Fruit fly (Drosophila melanogaster) whole organism, embryonic: ENCODE results near the gene CG5608.

Experiments used
- Atf6 ChIP-seq: fragments of 200-800 bp; sonication (Bioruptor generic); IDR thresholded peaks from 2 replicates; pipeline ENCODE4 v1.3.6; 2022; ENCODE audit warnings: missing biosample characterization, missing genetic modification characterization
- Awh ChIP-seq: fragments of 200-800 bp; sonication (Bioruptor generic); IDR thresholded peaks from 2 replicates; pipeline ENCODE4, ENCODE4 v1.3.6; 2022; ENCODE audit warnings: missing biosample characterization, missing genetic modification characterization
- Bteb2 ChIP-seq: fragments of 200-800 bp; sonication (Bioruptor generic); optimal IDR thresholded peaks from 2 replicates; lab custom pipeline; 2016; ENCODE audit warnings: missing biosample characterization, missing genetic modification characterization
- C15 ChIP-seq: fragments of 200-800 bp; sonication (Bioruptor generic); IDR thresholded peaks from 3 replicates; pipeline ENCODE4 v1.3.6; 2022; ENCODE audit warnings: missing biosample characterization, missing genetic modification characterization
- CG10462 ChIP-seq: fragments of 200-800 bp; sonication (Bioruptor generic); optimal IDR thresholded peaks from 2 replicates; lab custom pipeline; 2016; ENCODE audit warnings: missing biosample characterization, missing genetic modification characterization
- CG11085 ChIP-seq: fragments of 200-800 bp; sonication (Bioruptor generic); IDR thresholded peaks from 2 replicates; pipeline ENCODE4 v1.3.6; 2022; ENCODE audit warnings: missing biosample characterization, missing genetic modification characterization
- CG11504 ChIP-seq: fragments of 200-800 bp; sonication (Bioruptor generic); optimal IDR thresholded peaks from 3 replicates; lab custom pipeline; 2019; ENCODE audit warnings: missing biosample characterization, mild to moderate bottlenecking, missing genetic modification characterization, moderate library complexity
- CG13123 ChIP-seq: fragments of 200-800 bp; sonication (Bioruptor generic); optimal IDR thresholded peaks from 2 replicates; lab custom pipeline; 2016; ENCODE audit warnings: missing biosample characterization, missing genetic modification characterization
- CG14667 ChIP-seq: fragments of 200-800 bp; sonication (Bioruptor generic); IDR thresholded peaks from 2 replicates; pipeline ENCODE4 v1.3.6; 2022; ENCODE audit warnings: missing biosample characterization, missing genetic modification characterization
- CG14710 ChIP-seq: fragments of 200-800 bp; sonication (Bioruptor generic); optimal IDR thresholded peaks from 3 replicates; lab custom pipeline; 2019; ENCODE audit warnings: missing biosample characterization, mild to moderate bottlenecking, missing genetic modification characterization, moderate library complexity
- CG16779 ChIP-seq: fragments of 200-800 bp; sonication (Bioruptor generic); IDR thresholded peaks from 2 replicates; pipeline ENCODE4 v1.3.6; 2022; ENCODE audit warnings: missing biosample characterization, missing genetic modification characterization
- CG17186 ChIP-seq: fragments of 200-800 bp; sonication (Bioruptor generic); optimal IDR thresholded peaks from 3 replicates; lab custom pipeline; 2017; ENCODE audit warnings: missing biosample characterization, missing genetic modification reagents, missing genetic modification characterization
- CG17385 ChIP-seq: fragments of 200-800 bp; sonication (Bioruptor generic); optimal IDR thresholded peaks from 3 replicates; lab custom pipeline; 2018; ENCODE audit warnings: missing biosample characterization, mild to moderate bottlenecking, missing genetic modification characterization
- CG2116 ChIP-seq: fragments of 200-800 bp; sonication (Bioruptor generic); optimal IDR thresholded peaks from 3 replicates; lab custom pipeline; 2018; ENCODE audit warnings: missing biosample characterization, mild to moderate bottlenecking, missing genetic modification characterization
- CG2202 ChIP-seq: fragments of 200-800 bp; sonication (Bioruptor generic); optimal IDR thresholded peaks from 2 replicates; lab custom pipeline; 2018; ENCODE audit warnings: missing biosample characterization, mild to moderate bottlenecking, missing genetic modification characterization
- CG34224 ChIP-seq: fragments of 200-800 bp; sonication (Bioruptor generic); IDR thresholded peaks from 3 replicates; pipeline ENCODE4 v1.3.6; 2022; ENCODE audit warnings: missing biosample characterization, missing genetic modification characterization; ENCODE audit not compliant: partially characterized antibody
- CG3838 ChIP-seq: fragments of 200-800 bp; sonication (Bioruptor generic); optimal IDR thresholded peaks from 3 replicates; lab custom pipeline; 2016; ENCODE audit warnings: missing biosample characterization, missing genetic modification characterization
- CG4404 ChIP-seq: fragments of 200-800 bp; sonication (Bioruptor generic); IDR thresholded peaks from 2 replicates; pipeline ENCODE4 v1.3.6; 2022; ENCODE audit warnings: missing biosample characterization, missing genetic modification characterization
- CG4617 ChIP-seq: fragments of 200-800 bp; sonication (Bioruptor generic); optimal IDR thresholded peaks from 3 replicates; lab custom pipeline; 2016; ENCODE audit warnings: missing biosample characterization, missing genetic modification characterization, borderline replicate concordance
- CG4730 ChIP-seq: fragments of 200-800 bp; sonication (Bioruptor generic); IDR thresholded peaks from 2 replicates; pipeline ENCODE4 v1.3.6; 2022; ENCODE audit warnings: missing biosample characterization, missing genetic modification characterization
- CG8290 ChIP-seq, 3 experiments: fragments of 200-800 bp; sonication (Bioruptor generic); optimal IDR thresholded peaks; 2 replicates each; lab custom pipeline; 2016 to 2019; ENCODE audit warnings: missing biosample characterization in 3 of 3, missing genetic modification characterization in 3 of 3, mild to moderate bottlenecking in 2 of 3, moderate library complexity in 1 of 3
- CG8478 ChIP-seq: fragments of >200 bp; optimal IDR thresholded peaks from 2 replicates; lab custom pipeline; 2018
- CG9932 ChIP-seq: fragments of 200-800 bp; sonication (Bioruptor generic); IDR thresholded peaks from 2 replicates; pipeline ENCODE4 v1.3.6; 2022; ENCODE audit warnings: missing biosample characterization, missing genetic modification characterization
- Hmx ChIP-seq: fragments of 200-800 bp; sonication (Bioruptor generic); optimal IDR thresholded peaks from 2 replicates; lab custom pipeline; 2016; ENCODE audit warnings: missing biosample characterization, missing genetic modification characterization
- Hr51 ChIP-seq, 2 experiments: fragments of 200-800 bp; sonication (Bioruptor generic); optimal IDR thresholded peaks; 2 replicates in 1 of 2; 3 replicates in 1 of 2; lab custom pipeline; 2016 to 2018; ENCODE audit warnings: missing biosample characterization in 2 of 2, missing genetic modification characterization in 2 of 2, mild to moderate bottlenecking in 1 of 2, moderate library complexity in 1 of 2
- Lpt ChIP-seq: fragments of >200 bp; optimal IDR thresholded peaks from 2 replicates; lab custom pipeline; 2018; ENCODE audit warnings: missing biosample characterization, missing genetic modification characterization
- Mad ChIP-seq: fragments of 200-800 bp; sonication (Bioruptor generic); optimal IDR thresholded peaks from 2 replicates; lab custom pipeline; 2016; ENCODE audit warnings: missing biosample characterization, missing genetic modification characterization
- Mrtf ChIP-seq: fragments of 200-800 bp; sonication (Bioruptor generic); IDR thresholded peaks from 3 replicates; pipeline ENCODE4 v1.3.6; 2022; ENCODE audit warnings: missing biosample characterization, missing genetic modification characterization
- NfI ChIP-seq: fragments of 200-800 bp; sonication (Bioruptor generic); optimal IDR thresholded peaks from 3 replicates; lab custom pipeline; 2018; ENCODE audit warnings: missing biosample characterization, mild to moderate bottlenecking, missing genetic modification characterization, moderate library complexity
- Rx ChIP-seq: fragments of 200-800 bp; sonication (Bioruptor generic); IDR thresholded peaks from 2 replicates; pipeline ENCODE4 v1.3.6; 2022; ENCODE audit warnings: missing biosample characterization, missing genetic modification characterization
- Ssrp ChIP-seq: fragments of 200-800 bp; sonication (Bioruptor generic); optimal IDR thresholded peaks from 2 replicates; lab custom pipeline; 2018; ENCODE audit warnings: missing biosample characterization, mild to moderate bottlenecking, missing genetic modification characterization, moderate library complexity
- Vsx1 ChIP-seq: fragments of 200-800 bp; sonication (Bioruptor generic); optimal IDR thresholded peaks from 2 replicates; lab custom pipeline; 2017; ENCODE audit warnings: missing biosample characterization, mild to moderate bottlenecking, missing genetic modification characterization, missing genetic modification reagents
- abd-A ChIP-seq: fragments of 200-800 bp; sonication (Bioruptor generic); optimal IDR thresholded peaks from 3 replicates; lab custom pipeline; 2019; ENCODE audit warnings: missing biosample characterization, mild to moderate bottlenecking, missing genetic modification characterization, moderate library complexity
- caup ChIP-seq: fragments of 200-800 bp; sonication (Bioruptor generic); optimal IDR thresholded peaks from 3 replicates; lab custom pipeline; 2017; ENCODE audit warnings: missing biosample characterization, mild to moderate bottlenecking, missing genetic modification characterization, moderate library complexity; ENCODE audit not compliant: severe bottlenecking
- eyg ChIP-seq: fragments of 200-800 bp; sonication (Bioruptor generic); optimal IDR thresholded peaks from 3 replicates; lab custom pipeline; 2016; ENCODE audit warnings: missing biosample characterization, missing genetic modification characterization
- ftz-f1 ChIP-seq: fragments of 200-800 bp; sonication (Bioruptor generic); optimal IDR thresholded peaks from 2 replicates; lab custom pipeline; 2016; ENCODE audit warnings: missing biosample characterization, missing genetic modification characterization
- gcm2 ChIP-seq: fragments of 200-800 bp; sonication (Bioruptor generic); optimal IDR thresholded peaks from 2 replicates; lab custom pipeline; 2016; ENCODE audit warnings: missing biosample characterization, missing genetic modification characterization
- gfzf ChIP-seq: fragments of 200-800 bp; sonication (Bioruptor generic); optimal IDR thresholded peaks from 2 replicates; lab custom pipeline; 2016; ENCODE audit warnings: missing biosample characterization, mild to moderate bottlenecking, missing genetic modification characterization, moderate library complexity
- hbn ChIP-seq: fragments of 200-800 bp; sonication (Bioruptor generic); IDR thresholded peaks from 2 replicates; pipeline ENCODE4 v1.3.6; 2022; ENCODE audit warnings: missing biosample characterization, missing genetic modification characterization; ENCODE audit not compliant: partially characterized antibody
- lov ChIP-seq, 2 experiments: fragments of 200-800 bp in 1 of 2; fragments of >200 bp in 1 of 2; sonication (Bioruptor generic) in 1 of 2; IDR thresholded peaks in 1 of 2; optimal IDR thresholded peaks in 1 of 2; 2 replicates in 1 of 2; 3 replicates in 1 of 2; pipeline versions ENCODE4 v1.3.6 to Lab custom; 2017 to 2022; ENCODE audit warnings: missing biosample characterization in 1 of 2, missing genetic modification characterization in 1 of 2
- nerfin-1 ChIP-seq: fragments of 200-800 bp; sonication (Bioruptor generic); optimal IDR thresholded peaks from 3 replicates; lab custom pipeline; 2019; ENCODE audit warnings: missing biosample characterization, mild to moderate bottlenecking, missing genetic modification characterization, moderate library complexity
- repo ChIP-seq: fragments of 200-800 bp; sonication (Bioruptor generic); optimal IDR thresholded peaks from 2 replicates; lab custom pipeline; 2016; ENCODE audit warnings: missing biosample characterization, missing genetic modification characterization
- run ChIP-seq: fragments of 200-800 bp; sonication (Bioruptor generic); optimal IDR thresholded peaks from 3 replicates; lab custom pipeline; 2018; ENCODE audit warnings: missing biosample characterization, mild to moderate bottlenecking, missing genetic modification characterization
- sim ChIP-seq: fragments of 200-800 bp; sonication (Bioruptor generic); IDR thresholded peaks from 2 replicates; pipeline ENCODE4 v1.3.6; 2022; ENCODE audit warnings: missing biosample characterization, missing genetic modification characterization
- slbo ChIP-seq: fragments of 200-800 bp; sonication (Bioruptor generic); IDR thresholded peaks from 2 replicates; pipeline ENCODE4 v1.3.6; 2022; ENCODE audit warnings: missing biosample characterization, missing genetic modification characterization
- slp2 ChIP-seq: fragments of 200-800 bp; sonication (Bioruptor generic); optimal IDR thresholded peaks from 2 replicates; lab custom pipeline; 2016; ENCODE audit warnings: missing biosample characterization, missing genetic modification characterization
- sna ChIP-seq: fragments of 200-800 bp; sonication (Bioruptor generic); IDR thresholded peaks from 2 replicates; pipeline ENCODE4 v1.3.6; 2022; ENCODE audit warnings: missing biosample characterization, missing genetic modification characterization; ENCODE audit not compliant: partially characterized antibody
- usp ChIP-seq: fragments of >200 bp; optimal IDR thresholded peaks from 2 replicates; lab custom pipeline; 2017; ENCODE audit warnings: missing biosample characterization, missing genetic modification characterization

CG5608 gene

DNA sequence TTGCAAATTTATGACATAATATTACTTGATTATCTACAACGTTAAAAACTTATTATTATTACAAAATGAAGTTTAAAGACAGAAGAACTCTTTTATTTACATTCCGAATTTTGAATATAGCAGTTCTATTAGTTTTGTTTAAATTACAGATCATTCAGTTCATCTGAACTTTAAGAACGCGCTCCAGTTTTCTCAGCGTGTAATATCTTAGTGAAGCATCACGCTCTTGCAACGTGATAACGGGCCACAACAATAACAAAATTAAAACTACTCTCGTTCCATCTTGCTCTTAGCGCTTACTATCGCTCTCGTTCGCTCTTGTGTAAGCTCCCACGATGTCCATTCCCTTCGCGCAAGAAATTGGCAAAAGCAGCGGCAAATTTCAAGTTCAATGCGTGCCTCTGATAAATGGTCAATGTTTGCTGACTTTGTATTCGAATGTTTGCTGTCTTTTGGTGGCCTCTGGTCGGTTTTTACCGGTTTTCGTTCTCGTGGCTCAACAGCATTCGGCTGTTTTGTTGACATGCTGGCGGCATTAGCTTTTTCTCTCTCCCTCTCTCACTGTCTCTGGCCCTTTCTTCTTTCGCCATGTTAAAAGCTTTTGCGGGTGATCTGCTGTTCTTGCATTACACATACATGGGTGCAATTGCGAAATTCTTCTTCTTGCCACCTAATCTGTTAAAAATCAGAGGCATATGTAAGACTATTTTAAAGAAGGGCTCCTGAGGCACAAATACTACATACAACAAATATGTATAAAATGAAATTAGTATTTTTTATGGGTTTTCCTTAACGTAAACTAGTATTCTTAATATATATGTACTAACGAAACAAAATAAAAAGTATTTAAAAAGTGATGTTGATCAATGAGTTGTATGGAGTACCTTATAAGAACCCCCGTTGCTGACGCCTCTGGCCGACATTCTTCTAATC lies 22.2 kb downstream of the CG5608 start (continued):
- TF ChIP-seq C15 (GFP tag; lab: Robert Waterston, UW) (no peak), repo (GFP tag; lab: Kevin White, UChicago) (no peak), CG4404 (GFP tag; lab: Robert Waterston, UW) (no peak), gfzf (no peak), Hr51 (GFP tag; optimal IDR thresholded peaks at IDR 0.05; lab: Kevin White, UChicago) (peak in 1 of 2 experiments; percentile 63), CG8290 (GFP tag; optimal IDR thresholded peaks at IDR 0.05; lab: Kevin White, UChicago) (no peak), CG8290 (tag; optimal IDR thresholded peaks at IDR 0.05; lab: Kevin White, UChicago) (peak in 1 of 2 experiments; percentile 22), CG16779 (no peak), slp2 (no peak), NfI (peak; percentile 23), hbn (no peak), Vsx1 (no peak), Lpt (GFP tag; lab: Kevin White, UChicago) (no peak), Awh (GFP tag; lab: Robert Waterston, UW) (no peak), CG34224 (GFP tag; lab: Robert Waterston, UW) (0 out of 3 replicates have a peak, but pooled peaks have one; percentile 8), sna (no peak), CG3838 (GFP tag; lab: Kevin White, UChicago) (no peak), CG13123 (GFP tag; lab: Kevin White, UChicago) (no peak), caup (no peak), slbo (GFP tag; lab: Robert Waterston, UW) (peak; percentile 51; the same call in 1 of the 2 replicates), CG4617 (GFP tag; lab: Kevin White, UChicago) (no peak), usp (GFP tag; lab: Kevin White, UChicago) (no peak), sim (GFP tag; lab: Robert Waterston, UW) (no peak), abd-A (tag; lab: Kevin White, UChicago) (no peak), CG2202 (tag; lab: Kevin White, UChicago) (no peak), Mrtf (GFP tag; lab: Robert Waterston, UW) (no peak), CG11504 (tag; lab: Kevin White, UChicago) (peak; percentile 58), CG17186 (GFP tag; lab: Kevin White, UChicago) (no peak), Rx (GFP tag; lab: Robert Waterston, UW) (no peak), lov (optimal IDR thresholded peaks at IDR 0.05; lab: Kevin White, UChicago) (no peak), lov (GFP tag; IDR thresholded peaks at IDR 0.05; lab: Robert Waterston, UW) (no peak), CG11085 (no peak), CG14667 (GFP tag; lab: Robert Waterston, UW) (no peak), Hmx (GFP tag; lab: Kevin White, UChicago) (peak; percentile 9), CG8478 (lab: Kevin White, UChicago) (no peak), CG9932 (GFP tag; lab: Robert Waterston, UW) (peak; percentile 59), Bteb2 (no peak), CG2116 (GFP tag; lab: Kevin White, UChicago) (no peak), ftz-f1 (peak; percentile 64), Mad (GFP tag; lab: Kevin White, UChicago) (no peak), Ssrp (tag; lab: Kevin White, UChicago) (no peak), CG4730 (GFP tag; lab: Robert Waterston, UW) (no peak), eyg (no peak), CG17385 (GFP tag; lab: Kevin White, UChicago) (peak; percentile 13), gcm2 (GFP tag; lab: Kevin White, UChicago) (no peak), Atf6 (GFP tag; lab: Robert Waterston, UW) (peak; percentile 39), CG14710 (tag; lab: Kevin White, UChicago) (no peak), nerfin-1 (no peak), run (tag; lab: Kevin White, UChicago) (no peak), CG10462 (GFP tag; lab: Kevin White, UChicago) (no peak)
